Fruit fly (Drosophila melanogaster): ENCODE measurements around the gene Dref.

The Dref gene

dm6 chr2L:10009293-10009695 is 42.3 kb upstream of the Dref start, which contains the start of gene Trp1:
TSS of gene Trp1 (plus strand) at chr2L:10009381.
- no peak for TF ChIP-seq Lim3 (GFP tag; IDR thresholded peaks at IDR 0.05)
- TF ChIP-seq twi (tag; optimal IDR thresholded peaks at IDR 0.05) = no peak
- TF ChIP-seq Awh (GFP tag; IDR thresholded peaks at IDR 0.05) = no peak
- TF ChIP-seq CG3995 (GFP tag; optimal IDR thresholded peaks at IDR 0.05) = peak; percentile 12
- TF ChIP-seq Mrtf (GFP tag; IDR thresholded peaks at IDR 0.05) = no peak
- no peak for TF ChIP-seq tx (GFP tag; optimal IDR thresholded peaks at IDR 0.05)
- TF ChIP-seq Hmx (GFP tag; optimal IDR thresholded peaks at IDR 0.05) = no peak
- TF ChIP-seq gsb (GFP tag; IDR thresholded peaks at IDR 0.05) = no peak
- no peak for TF ChIP-seq Fer2 (tag; optimal IDR thresholded peaks at IDR 0.05)
- TF ChIP-seq CG5180 (GFP tag; optimal IDR thresholded peaks at IDR 0.05) = no peak
- TF ChIP-seq CG10267 (tag; optimal IDR thresholded peaks at IDR 0.05) = peak; percentile 41
- TF ChIP-seq ro (GFP tag; IDR thresholded peaks at IDR 0.05) = no peak
- no peak for TF ChIP-seq h (optimal IDR thresholded peaks at IDR 0.05)
- no peak for TF ChIP-seq CG5245 (GFP tag; optimal IDR thresholded peaks at IDR 0.05)
- peak; percentile 87 for TF ChIP-seq hbn (GFP tag; IDR thresholded peaks at IDR 0.05; ENCODE audit: partially characterized antibody)
- TF ChIP-seq caup (GFP tag; optimal IDR thresholded peaks at IDR 0.05; ENCODE audit: severe bottlenecking) = no peak
- TF ChIP-seq CG4328 (GFP tag; optimal IDR thresholded peaks at IDR 0.05) = no peak
- peak; percentile 21 for TF ChIP-seq CG12391 (tag; optimal IDR thresholded peaks at IDR 0.05)
- no peak for TF ChIP-seq Mes4 (GFP tag; optimal IDR thresholded peaks at IDR 0.05)
- peak; percentile 94 for TF ChIP-seq vnd (GFP tag; IDR thresholded peaks at IDR 0.05; ENCODE audit: partially characterized antibody)
- TF ChIP-seq ftz-f1 (GFP tag; optimal IDR thresholded peaks at IDR 0.05) = no peak
- TF ChIP-seq Nf-YC (tag; optimal IDR thresholded peaks at IDR 0.05) = no peak
- TF ChIP-seq Adf1 (GFP tag; IDR thresholded peaks at IDR 0.05) = no peak
- TF ChIP-seq cas (GFP tag; IDR thresholded peaks at IDR 0.05) = no peak
- TF ChIP-seq lilli (GFP tag; optimal IDR thresholded peaks at IDR 0.05) = no peak
- TF ChIP-seq CG3838 (GFP tag; optimal IDR thresholded peaks at IDR 0.05) = no peak
- TF ChIP-seq CG2116 (GFP tag; optimal IDR thresholded peaks at IDR 0.05) = peak; percentile 48
- TF ChIP-seq Myb (GFP tag; optimal IDR thresholded peaks at IDR 0.05) = no peak
- TF ChIP-seq Kr (GFP tag; optimal IDR thresholded peaks at IDR 0.05) = no peak
- peak; percentile 32 for TF ChIP-seq HmgZ (tag; optimal IDR thresholded peaks at IDR 0.05)
- TF ChIP-seq Ets65A (GFP tag) = peak; percentile 84
- TF ChIP-seq CG16813 (GFP tag; IDR thresholded peaks at IDR 0.05; ENCODE audit: partially characterized antibody) = peak; percentile 92
- no peak for TF ChIP-seq fru (optimal IDR thresholded peaks at IDR 0.05)
- TF ChIP-seq CG13123 (GFP tag; optimal IDR thresholded peaks at IDR 0.05) = no peak
- TF ChIP-seq CG11456 (GFP tag; IDR thresholded peaks at IDR 0.05) = no peak
- TF ChIP-seq sna (GFP tag; IDR thresholded peaks at IDR 0.05; ENCODE audit: partially characterized antibody) = peak; percentile 89
- no peak for TF ChIP-seq Hr3 (GFP tag; optimal IDR thresholded peaks at IDR 0.05)
- TF ChIP-seq ranshi (GFP tag; IDR thresholded peaks at IDR 0.05) = no peak
- TF ChIP-seq tgo (GFP tag; IDR thresholded peaks at IDR 0.05) = no peak
- no peak for TF ChIP-seq CG11560 (tag; IDR thresholded peaks at IDR 0.05)
- TF ChIP-seq CG1792 (GFP tag; optimal IDR thresholded peaks at IDR 0.05) = no peak
- no peak for TF ChIP-seq CG8089 (GFP tag; optimal IDR thresholded peaks at IDR 0.05)
- no peak for TF ChIP-seq CG11085 (GFP tag; IDR thresholded peaks at IDR 0.05)
- no peak for TF ChIP-seq TFAM (GFP tag; optimal IDR thresholded peaks at IDR 0.05)
- peak; percentile 91 for TF ChIP-seq CG14860 (GFP tag; IDR thresholded peaks at IDR 0.05; ENCODE audit: partially characterized antibody)
- TF ChIP-seq CG12942 (GFP tag; optimal IDR thresholded peaks at IDR 0.05) = no peak
- TF ChIP-seq CG2199 (GFP tag; IDR thresholded peaks at IDR 0.05) = no peak
- TF ChIP-seq dati (GFP tag; IDR thresholded peaks at IDR 0.05) = no peak
- no peak for TF ChIP-seq NK7.1 (GFP tag; optimal IDR thresholded peaks at IDR 0.05)
- TF ChIP-seq CG12659 (GFP tag; optimal IDR thresholded peaks at IDR 0.05) = peak; percentile 59
- peak; percentile 88 for TF ChIP-seq Dref (GFP tag; IDR thresholded peaks at IDR 0.05)
- TF ChIP-seq CG17829 (tag; optimal IDR thresholded peaks at IDR 0.05) = peak; percentile 25
- no peak for TF ChIP-seq Chrac-16 (GFP tag; optimal IDR thresholded peaks at IDR 0.05)
- peak; percentile 18 for TF ChIP-seq E2f2 (GFP tag; IDR thresholded peaks at IDR 0.05)

All from whole organism, embryonic.